Fruit fly (Drosophila melanogaster) whole organism, embryonic: ENCODE data around the gene Dred.

Experiments
- Adf1 ChIP-seq: fragments of 200-800 bp; sonication (Bioruptor generic); IDR thresholded peaks from 2 replicates; pipeline ENCODE4 v1.3.6; 2022; ENCODE audit warnings: missing biosample characterization, missing genetic modification characterization
- Aef1 ChIP-seq: fragments of 200-800 bp; sonication (Bioruptor generic); IDR thresholded peaks from 3 replicates; pipeline ENCODE4 v1.3.6; 2022; ENCODE audit warnings: missing biosample characterization, missing genetic modification characterization
- Asciz ChIP-seq: fragments of 200-800 bp; sonication (Bioruptor generic); optimal IDR thresholded peaks from 2 replicates; lab custom pipeline; 2017; ENCODE audit warnings: missing biosample characterization, mild to moderate bottlenecking, missing genetic modification characterization, missing genetic modification reagents
- B-H2 ChIP-seq: fragments of 200-800 bp; sonication (Bioruptor generic); optimal IDR thresholded peaks from 2 replicates; lab custom pipeline; 2018; ENCODE audit warnings: missing biosample characterization, mild to moderate bottlenecking, missing genetic modification characterization
- Bteb2 ChIP-seq: fragments of 200-800 bp; sonication (Bioruptor generic); optimal IDR thresholded peaks from 2 replicates; lab custom pipeline; 2016; ENCODE audit warnings: missing biosample characterization, missing genetic modification characterization
- CG10274 ChIP-seq: fragments of 200-800 bp; sonication (Bioruptor generic); optimal IDR thresholded peaks from 3 replicates; lab custom pipeline; 2017; ENCODE audit warnings: missing biosample characterization, mild to moderate bottlenecking, missing genetic modification characterization
- CG10462 ChIP-seq: fragments of 200-800 bp; sonication (Bioruptor generic); optimal IDR thresholded peaks from 2 replicates; lab custom pipeline; 2016; ENCODE audit warnings: missing biosample characterization, missing genetic modification characterization
- CG10959 ChIP-seq: fragments of 200-800 bp; sonication (Bioruptor generic); IDR thresholded peaks from 2 replicates; pipeline ENCODE4 v1.3.6; 2022; ENCODE audit warnings: missing biosample characterization, missing genetic modification characterization
- CG11247 ChIP-seq: fragments of 200-800 bp; sonication (Bioruptor generic); IDR thresholded peaks from 2 replicates; pipeline ENCODE4 v1.3.6; 2022; ENCODE audit warnings: missing biosample characterization, missing genetic modification characterization
- CG12299 ChIP-seq: fragments of 200-800 bp; sonication (Bioruptor generic); optimal IDR thresholded peaks from 2 replicates; lab custom pipeline; 2018; ENCODE audit warnings: missing biosample characterization, mild to moderate bottlenecking, missing genetic modification characterization
- CG12744 ChIP-seq: fragments of 200-800 bp; sonication (Bioruptor generic); optimal IDR thresholded peaks from 2 replicates; lab custom pipeline; 2016; ENCODE audit warnings: missing biosample characterization, missing genetic modification characterization
- CG14441 ChIP-seq: fragments of 200-800 bp; sonication (Bioruptor generic); IDR thresholded peaks from 2 replicates; pipeline ENCODE4 v1.3.6; 2022; ENCODE audit warnings: missing biosample characterization, missing genetic modification characterization
- CG14965 ChIP-seq: fragments of 200-800 bp; sonication (Bioruptor generic); optimal IDR thresholded peaks from 2 replicates; lab custom pipeline; 2016; ENCODE audit warnings: missing biosample characterization, missing genetic modification characterization, borderline replicate concordance
- CG15011 ChIP-seq: fragments of 200-800 bp; sonication (Bioruptor generic); optimal IDR thresholded peaks from 3 replicates; lab custom pipeline; 2018; ENCODE audit warnings: missing biosample characterization, mild to moderate bottlenecking, missing genetic modification characterization
- CG15269 ChIP-seq: fragments of 200-800 bp; sonication (Bioruptor generic); optimal IDR thresholded peaks from 2 replicates; lab custom pipeline; 2018; ENCODE audit warnings: missing biosample characterization, mild to moderate bottlenecking, missing genetic modification characterization, moderate library complexity
- CG17829 ChIP-seq: fragments of 200-800 bp; optimal IDR thresholded peaks from 2 replicates; lab custom pipeline; 2019; ENCODE audit warnings: missing biosample characterization, mild to moderate bottlenecking, missing genetic modification characterization, moderate library complexity
- CG2199 ChIP-seq: fragments of 200-800 bp; sonication (Bioruptor generic); IDR thresholded peaks from 3 replicates; pipeline ENCODE4 v1.3.6; 2022; ENCODE audit warnings: missing biosample characterization, missing genetic modification characterization
- CG2202 ChIP-seq: fragments of 200-800 bp; sonication (Bioruptor generic); optimal IDR thresholded peaks from 2 replicates; lab custom pipeline; 2018; ENCODE audit warnings: missing biosample characterization, mild to moderate bottlenecking, missing genetic modification characterization
- CG2678 ChIP-seq: fragments of 200-800 bp; sonication (Bioruptor generic); optimal IDR thresholded peaks from 3 replicates; lab custom pipeline; 2019; ENCODE audit warnings: missing biosample characterization, mild to moderate bottlenecking, missing genetic modification characterization, moderate library complexity
- CG31224 ChIP-seq: fragments of 200-800 bp; sonication (Bioruptor generic); IDR thresholded peaks from 2 replicates; pipeline ENCODE4 v1.3.6; 2022; ENCODE audit warnings: missing biosample characterization, missing genetic modification characterization
- CG31441 ChIP-seq: fragments of 200-800 bp; sonication (Bioruptor generic); IDR thresholded peaks from 2 replicates; pipeline ENCODE4 v1.3.6; 2022; ENCODE audit warnings: missing biosample characterization, missing genetic modification characterization
- CG34376 ChIP-seq: fragments of 200-800 bp; sonication (Bioruptor generic); optimal IDR thresholded peaks from 2 replicates; lab custom pipeline; 2018; ENCODE audit warnings: missing biosample characterization, mild to moderate bottlenecking, missing genetic modification characterization
- CG7963 ChIP-seq: fragments of 200-800 bp; sonication (Bioruptor generic); IDR thresholded peaks from 3 replicates; pipeline ENCODE4 v1.3.6; 2022; ENCODE audit warnings: missing biosample characterization, missing genetic modification characterization; ENCODE audit not compliant: partially characterized antibody
- CG8089 ChIP-seq: fragments of 200-800 bp; sonication (Bioruptor generic); optimal IDR thresholded peaks from 3 replicates; lab custom pipeline; 2016; ENCODE audit warnings: missing biosample characterization, missing genetic modification characterization
- Camta ChIP-seq: fragments of 200-800 bp; sonication (Bioruptor generic); optimal IDR thresholded peaks from 2 replicates; lab custom pipeline; 2016; ENCODE audit warnings: missing biosample characterization, missing genetic modification characterization
- CkIIα-i1 ChIP-seq: fragments of 200-800 bp; sonication (Bioruptor generic); IDR thresholded peaks from 2 replicates; pipeline ENCODE4 v1.3.6; 2022; ENCODE audit warnings: missing biosample characterization, missing genetic modification characterization
- Dip2 ChIP-seq: fragments of 200-800 bp; sonication (Bioruptor generic); IDR thresholded peaks from 2 replicates; pipeline ENCODE4 v1.3.6; 2022; ENCODE audit warnings: missing biosample characterization, missing genetic modification characterization
- H2.0 ChIP-seq: fragments of 200-800 bp; sonication (Bioruptor generic); IDR thresholded peaks from 2 replicates; pipeline ENCODE4 v1.3.6; 2022; ENCODE audit warnings: missing biosample characterization, missing genetic modification characterization
- HLH3B ChIP-seq: fragments of 200-800 bp; sonication (Bioruptor generic); IDR thresholded peaks from 2 replicates; pipeline ENCODE4 v1.3.6; 2022; ENCODE audit warnings: missing biosample characterization, missing genetic modification characterization
- Neu2 ChIP-seq: fragments of 200-800 bp; sonication (Bioruptor generic); optimal IDR thresholded peaks from 3 replicates; lab custom pipeline; 2016; ENCODE audit warnings: missing biosample characterization, missing genetic modification characterization, borderline replicate concordance
- Nf-YC ChIP-seq: fragments of 200-800 bp; optimal IDR thresholded peaks from 3 replicates; lab custom pipeline; 2019; ENCODE audit warnings: missing biosample characterization, mild to moderate bottlenecking, missing genetic modification characterization, moderate library complexity
- Rfx ChIP-seq: fragments of 200-800 bp; sonication (Bioruptor generic); IDR thresholded peaks from 2 replicates; pipeline ENCODE4 v1.3.6; 2022; ENCODE audit warnings: missing biosample characterization, missing genetic modification characterization
- Six4 ChIP-seq: fragments of 200-800 bp; sonication (Bioruptor generic); optimal IDR thresholded peaks from 2 replicates; lab custom pipeline; 2016; ENCODE audit warnings: missing biosample characterization, missing genetic modification characterization
- Sox102F ChIP-seq: fragments of 200-800 bp; sonication (Bioruptor generic); optimal IDR thresholded peaks from 2 replicates; lab custom pipeline; 2018; ENCODE audit warnings: missing biosample characterization, mild to moderate bottlenecking, missing genetic modification characterization, moderate library complexity
- aop ChIP-seq: fragments of 200-800 bp; sonication (Bioruptor generic); IDR thresholded peaks from 2 replicates; pipeline ENCODE4 v1.3.6; 2022; ENCODE audit warnings: missing biosample characterization, missing genetic modification characterization
- cg ChIP-seq: fragments of 200-800 bp; sonication (Bioruptor generic); optimal IDR thresholded peaks from 3 replicates; lab custom pipeline; 2019; ENCODE audit warnings: missing biosample characterization, mild to moderate bottlenecking, missing genetic modification characterization, moderate library complexity
- crc ChIP-seq: fragments of 200-800 bp; sonication (Bioruptor generic); optimal IDR thresholded peaks from 2 replicates; lab custom pipeline; 2016; ENCODE audit warnings: missing biosample characterization, missing genetic modification characterization
- eve ChIP-seq, 2 experiments: fragments of >200 bp; optimal IDR thresholded peaks; 2 replicates each; lab custom pipeline; 2017; ENCODE audit warnings: missing biosample characterization in 2 of 2, missing genetic modification characterization in 2 of 2
- eyg ChIP-seq: fragments of 200-800 bp; sonication (Bioruptor generic); optimal IDR thresholded peaks from 3 replicates; lab custom pipeline; 2016; ENCODE audit warnings: missing biosample characterization, missing genetic modification characterization
- fu2 ChIP-seq: fragments of 200-800 bp; sonication (Bioruptor generic); optimal IDR thresholded peaks from 2 replicates; lab custom pipeline; 2016; ENCODE audit warnings: missing biosample characterization, missing genetic modification characterization
- lab ChIP-seq: fragments of 200-800 bp; sonication (Bioruptor generic); optimal IDR thresholded peaks from 3 replicates; lab custom pipeline; 2017; ENCODE audit warnings: missing biosample characterization, missing genetic modification characterization, mild to moderate bottlenecking, moderate library complexity, missing genetic modification reagents
- nau ChIP-seq: fragments of 200-800 bp; sonication (Bioruptor generic); optimal IDR thresholded peaks from 3 replicates; lab custom pipeline; 2017; ENCODE audit warnings: missing biosample characterization, mild to moderate bottlenecking, missing genetic modification characterization, missing genetic modification reagents
- nerfin-1 ChIP-seq: fragments of 200-800 bp; sonication (Bioruptor generic); optimal IDR thresholded peaks from 3 replicates; lab custom pipeline; 2019; ENCODE audit warnings: missing biosample characterization, mild to moderate bottlenecking, missing genetic modification characterization, moderate library complexity
- nmo ChIP-seq: fragments of 200-800 bp; sonication (Bioruptor generic); optimal IDR thresholded peaks from 2 replicates; lab custom pipeline; 2018; ENCODE audit warnings: missing biosample characterization, mild to moderate bottlenecking, missing genetic modification characterization, moderate library complexity
- nom ChIP-seq: fragments of 200-800 bp; sonication (Bioruptor generic); optimal IDR thresholded peaks from 2 replicates; lab custom pipeline; 2017; ENCODE audit warnings: missing biosample characterization, missing genetic modification characterization, mild to moderate bottlenecking, moderate library complexity, missing genetic modification reagents
- otp ChIP-seq: fragments of 200-800 bp; sonication (Bioruptor generic); IDR thresholded peaks from 3 replicates; pipeline ENCODE4, ENCODE4 v1.3.6; 2022; ENCODE audit warnings: missing biosample characterization, missing genetic modification characterization
- row ChIP-seq: fragments of 200-800 bp; sonication (Bioruptor generic); IDR thresholded peaks from 3 replicates; pipeline ENCODE4 v1.3.6; 2022; ENCODE audit warnings: missing biosample characterization, missing genetic modification characterization
- sens-2 ChIP-seq: fragments of 200-800 bp; sonication (Bioruptor generic); IDR thresholded peaks from 2 replicates; pipeline ENCODE4 v1.3.6; 2022; ENCODE audit warnings: missing biosample characterization, missing genetic modification characterization
- ssp ChIP-seq: fragments of 200-800 bp; sonication (Bioruptor generic); IDR thresholded peaks from 2 replicates; pipeline ENCODE4 v1.3.6; 2022; ENCODE audit warnings: missing biosample characterization, missing genetic modification characterization
- tll ChIP-seq, 2 experiments: fragments of 200-800 bp in 1 of 2; fragments of >200 bp in 1 of 2; sonication (Bioruptor generic) in 1 of 2; optimal IDR thresholded peaks; 2 replicates each; lab custom pipeline; 2017 to 2019; ENCODE audit warnings: missing biosample characterization in 2 of 2, missing genetic modification characterization in 2 of 2, mild to moderate bottlenecking in 1 of 2, moderate library complexity in 1 of 2
- unpg ChIP-seq: fragments of 200-800 bp; sonication (Bioruptor generic); optimal IDR thresholded peaks from 3 replicates; lab custom pipeline; 2018; ENCODE audit warnings: missing biosample characterization, mild to moderate bottlenecking, missing genetic modification characterization, moderate library complexity

Gene Dred

DNA sequence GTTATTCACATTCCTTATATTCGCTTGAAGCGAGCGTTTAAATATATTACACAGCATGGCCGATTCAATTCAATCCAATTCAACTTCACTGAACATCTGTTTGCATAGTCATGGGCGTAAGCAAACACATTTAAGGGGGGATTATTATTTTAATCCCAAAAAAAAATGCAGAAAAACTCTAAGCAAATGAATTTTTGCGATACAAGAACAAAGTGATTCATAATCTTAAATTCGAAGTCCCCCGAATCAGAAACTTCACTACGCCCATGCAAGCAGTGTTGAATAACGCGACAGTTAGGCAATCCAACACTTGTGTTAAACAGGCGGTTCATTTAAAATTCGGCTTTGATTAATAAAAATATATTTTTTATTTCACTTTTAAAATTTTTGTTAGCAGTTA, 46.4 kb upstream of the Dred start, which contains the start of gene CG14100 (continued):
- TF ChIP-seq CG15011 (GFP tag; lab: Kevin White, UChicago) (peak; percentile 100), nerfin-1 (peak; percentile 100), CG15269 (tag; lab: Kevin White, UChicago) (peak; percentile 100), nmo (GFP tag; lab: Kevin White, UChicago) (peak; percentile 100), otp (GFP tag; lab: Robert Waterston, UW) (peak; percentile 100), Adf1 (GFP tag; lab: Robert Waterston, UW) (peak; percentile 97), CkIIα-i1 (GFP tag; lab: Robert Waterston, UW) (peak; percentile 100), lab (GFP tag; lab: Kevin White, UChicago) (peak; percentile 100), H2.0 (GFP tag; lab: Robert Waterston, UW) (peak; percentile 100), CG11247 (GFP tag; lab: Robert Waterston, UW) (peak; percentile 100), nau (GFP tag; lab: Kevin White, UChicago) (no peak), CG2202 (tag; lab: Kevin White, UChicago) (peak; percentile 100), CG12744 (GFP tag; lab: Kevin White, UChicago) (peak; percentile 100), Aef1 (GFP tag; lab: Robert Waterston, UW) (peak; percentile 100), fu2 (GFP tag; lab: Kevin White, UChicago) (peak; percentile 100), CG10274 (GFP tag; lab: Kevin White, UChicago) (peak; percentile 98), CG8089 (GFP tag; lab: Kevin White, UChicago) (peak; percentile 100), CG2678 (tag; lab: Kevin White, UChicago) (peak; percentile 100), nom (GFP tag; lab: Kevin White, UChicago) (peak; percentile 100), Camta (peak; percentile 100), CG17829 (peak; percentile 100), unpg (GFP tag; lab: Kevin White, UChicago) (peak; percentile 100), CG10462 (GFP tag; lab: Kevin White, UChicago) (peak; percentile 100), Sox102F (GFP tag; lab: Kevin White, UChicago) (peak; percentile 100), eyg (GFP tag; lab: Kevin White, UChicago) (peak; percentile 100), CG31224 (peak; percentile 100), Rfx (peak; percentile 100), CG31441 (peak; percentile 100), CG2199 (peak; percentile 100), ssp (GFP tag; lab: Robert Waterston, UW) (peak; percentile 99), CG14441 (GFP tag; lab: Robert Waterston, UW) (peak; percentile 100), Dip2 (peak; percentile 87), eve (GFP tag; optimal IDR thresholded peaks at IDR 0.05; lab: Kevin White, UChicago) (peak in 1 of 2 experiments; percentile 91), CG10959 (GFP tag; lab: Robert Waterston, UW) (peak; percentile 100), Nf-YC (tag; lab: Kevin White, UChicago) (peak; percentile 97), HLH3B (peak; percentile 100), crc (peak; percentile 100), CG34376 (peak; percentile 100), CG14965 (GFP tag; lab: Kevin White, UChicago) (peak; percentile 96), Six4 (GFP tag; lab: Kevin White, UChicago) (peak; percentile 100), aop (GFP tag; lab: Robert Waterston, UW) (peak; percentile 100), row (GFP tag; lab: Robert Waterston, UW) (peak; percentile 100), B-H2 (GFP tag; lab: Kevin White, UChicago) (peak; percentile 100), tll (GFP tag; optimal IDR thresholded peaks at IDR 0.05; lab: Kevin White, UChicago) (peak in 1 of 2 experiments; percentile 95), sens-2 (GFP tag; lab: Robert Waterston, UW) (peak; percentile 100), CG12299 (tag; lab: Kevin White, UChicago) (peak; percentile 100), cg (GFP tag; lab: Kevin White, UChicago) (no peak), Asciz (GFP tag; lab: Kevin White, UChicago) (peak; percentile 100), CG7963 (no peak), Bteb2 (GFP tag; lab: Kevin White, UChicago) (peak; percentile 100), Neu2 (GFP tag; lab: Kevin White, UChicago) (peak; percentile 100)
